Fruit fly (Drosophila melanogaster): ENCODE results near the gene strat.

- TF ChIP-seq CG7271 (tag; optimal IDR thresholded peaks at IDR 0.05) (no peak), CG17568 (GFP tag; optimal IDR thresholded peaks at IDR 0.05) (no peak), CkIIα-i1 (GFP tag; IDR thresholded peaks at IDR 0.05) (no peak)
These were observed 7.7 kb downstream of the strat start for dm6 chr2L:8327783-8328327.

All from whole organism, embryonic.